Worm (Caenorhabditis elegans) whole organism, young adult: ENCODE measurements around the gene F41E6.8.

Experiments used
- F55B11.4 ChIP-seq: sonication (generic microtip); optimal IDR thresholded peaks from 2 replicates; lab custom pipeline; 2016; ENCODE audit warnings: missing compliant biosample characterization, missing genetic modification characterization, borderline replicate concordance; ENCODE audit not compliant: insufficient read depth
- die-1 ChIP-seq: sonication (generic microtip); optimal IDR thresholded peaks from 2 replicates; lab custom pipeline; 2016; ENCODE audit warnings: missing genotype, mild to moderate bottlenecking, missing genetic modification characterization, missing compliant biosample characterization
- egrh-3 ChIP-seq: fragments of 200-800 bp; sonication (Bioruptor generic); IDR thresholded peaks from 2 replicates; pipeline ENCODE4 v1.3.6; 2022; ENCODE audit warnings: missing genetic modification reagents, missing genetic modification characterization, missing compliant biosample characterization
- gei-17 ChIP-seq: fragments of 200-800 bp; sonication (Bioruptor generic); optimal IDR thresholded peaks from 2 replicates; lab custom pipeline; 2018; ENCODE audit warnings: mild to moderate bottlenecking, missing genetic modification characterization, missing compliant biosample characterization
- sdz-38 ChIP-seq: sonication (generic microtip); optimal IDR thresholded peaks from 2 replicates; lab custom pipeline; 2016; ENCODE audit warnings: missing genotype, missing genetic modification characterization, missing compliant biosample characterization
- snpc-4 ChIP-seq, 5 experiments: fragments of 150-350 bp in 1 of 5; sonication (generic microtip) in 4 of 5; optimal IDR thresholded peaks; 2 replicates each; lab custom pipeline; 2014 to 2018; ENCODE audit warnings: missing genetic modification characterization in 5 of 5, missing biosample characterization in 3 of 5, antibody characterized with exemption in 2 of 5, mild to moderate bottlenecking in 2 of 5, missing compliant biosample characterization in 2 of 5, missing genotype in 2 of 5, moderate library complexity in 2 of 5, missing genetic modification reagents in 1 of 5
- unc-130 ChIP-seq: sonication (generic microtip); optimal IDR thresholded peaks from 2 replicates; lab custom pipeline; 2016; ENCODE audit warnings: missing genetic modification reagents, missing genetic modification characterization, missing compliant biosample characterization
- unc-62 ChIP-seq: fragments of 150-350 bp; optimal IDR thresholded peaks from 2 replicates; lab custom pipeline; 2014; ENCODE audit warnings: missing biosample characterization, missing genetic modification reagents, missing genetic modification characterization

DNA sequence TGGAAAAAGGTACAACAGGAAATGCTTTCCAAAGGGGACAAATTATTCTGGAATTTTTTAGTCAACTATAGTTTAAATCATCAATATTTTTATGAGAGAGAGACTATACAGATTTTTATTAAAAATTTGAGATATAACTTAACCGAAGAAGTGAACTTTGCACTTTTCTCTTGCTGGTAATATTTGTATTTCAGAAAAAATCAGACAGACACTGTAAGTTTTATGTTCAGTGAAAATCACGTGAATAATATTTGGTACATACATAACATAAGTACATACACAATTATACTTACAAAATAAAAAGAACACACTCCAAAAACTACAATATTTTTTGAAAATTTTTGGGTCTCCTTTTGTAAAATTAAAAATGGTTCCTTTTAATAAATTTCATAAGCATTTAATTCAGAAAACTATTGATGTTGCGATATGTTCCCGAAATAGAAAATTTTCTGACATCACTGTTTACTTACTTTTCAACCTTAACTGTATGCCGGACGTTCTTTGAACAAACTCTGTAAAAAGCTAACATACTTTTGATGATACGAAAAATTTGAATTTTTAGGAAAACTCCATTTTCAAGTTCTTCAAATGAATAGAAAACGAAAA lies 36.4 kb upstream of the F41E6.8 start, which contains the start of the genes F28A12.10 and acd-4:
- TF ChIP-seq egrh-3 (GFP tag; lab: Robert Waterston, UW), result no peak
- no peak for TF ChIP-seq die-1
- no peak for TF ChIP-seq unc-62
- TF ChIP-seq F55B11.4, result no peak
- TF ChIP-seq unc-130 (GFP tag; lab: Kevin White, UChicago), result no peak
- no peak for TF ChIP-seq snpc-4 (GFP tag; optimal IDR thresholded peaks at IDR 0.05; lab: Kevin White, UChicago)
- TF ChIP-seq snpc-4 (tag; optimal IDR thresholded peaks at IDR 0.05; lab: Kevin White, UChicago), result no peak
- TF ChIP-seq sdz-38, result no peak
- no peak for TF ChIP-seq gei-17 (GFP tag; lab: Kevin White, UChicago)
